Fruit fly (Drosophila melanogaster): Measurements from ENCODE around the gene OdsH.

The OdsH gene

DNA sequence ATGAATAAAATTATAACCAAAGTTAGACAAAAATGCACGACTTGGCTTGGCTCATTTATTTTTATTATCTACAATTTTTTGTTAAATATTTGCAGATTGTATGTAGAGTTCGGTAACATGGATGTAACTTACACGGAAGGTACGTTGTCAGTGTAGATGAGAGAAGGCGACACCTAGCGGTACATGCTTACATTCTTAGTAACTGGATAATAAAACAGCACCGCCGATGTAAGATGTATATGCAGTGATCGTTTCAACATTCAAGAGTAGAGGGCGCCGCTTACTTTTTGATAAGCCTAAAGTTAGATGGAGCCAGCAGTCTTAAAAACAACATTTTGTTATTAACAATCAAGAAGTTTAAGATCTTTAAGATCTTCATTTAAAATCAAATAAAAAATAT lies 39.2 kb upstream of the OdsH start (continued):
- TF ChIP-seq fu2 (GFP tag; optimal IDR thresholded peaks at IDR 0.05) (peak; percentile 15), CG15011 (GFP tag; optimal IDR thresholded peaks at IDR 0.05) (no peak), CG42726 (GFP tag; IDR thresholded peaks at IDR 0.05; ENCODE audit: partially characterized antibody) (peak; percentile 81), Lhr (GFP tag; optimal IDR thresholded peaks at IDR 0.05) (peak; percentile 75), CG9437 (GFP tag; optimal IDR thresholded peaks at IDR 0.05) (no peak), CG6854 (GFP tag; optimal IDR thresholded peaks at IDR 0.05) (no peak), tgo (GFP tag; IDR thresholded peaks at IDR 0.05) (0 out of 3 replicates have a peak, but pooled peaks have one; percentile 35), dpn (GFP tag; optimal IDR thresholded peaks at IDR 0.05) (peak; percentile 59 to 64), tio (GFP tag; optimal IDR thresholded peaks at IDR 0.05) (no peak), CG17359 (tag; optimal IDR thresholded peaks at IDR 0.05) (peak; percentile 56), CG11093 (GFP tag; IDR thresholded peaks at IDR 0.05) (no peak)

DNA sequence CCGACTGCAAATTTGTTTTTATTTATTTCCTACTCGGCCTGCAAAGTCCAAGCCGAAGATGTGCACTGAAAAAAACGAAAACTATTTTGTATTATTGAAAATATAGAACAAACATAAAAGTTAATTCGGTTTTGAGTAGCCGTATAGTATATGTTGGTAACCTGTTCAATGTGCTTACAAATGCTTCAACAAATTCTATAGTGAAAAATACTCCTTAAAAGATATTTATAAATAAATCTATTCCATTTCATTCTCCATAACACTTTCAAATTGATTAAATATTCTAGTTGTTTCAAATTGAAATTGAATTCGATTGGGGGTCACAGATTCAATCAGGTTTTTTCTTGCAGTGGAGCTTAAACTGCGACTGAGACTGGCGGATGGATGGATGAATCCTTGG lies 35.7 kb upstream of the OdsH start:
- TF ChIP-seq CG2120 (GFP tag; optimal IDR thresholded peaks at IDR 0.05) = no peak
- TF ChIP-seq sens (GFP tag) = peak; percentile 49
- TF ChIP-seq NC2α (GFP tag; optimal IDR thresholded peaks at IDR 0.05) = no peak
- TF ChIP-seq Elba2 (GFP tag; optimal IDR thresholded peaks at IDR 0.05) = no peak
- TF ChIP-seq gem (tag; optimal IDR thresholded peaks at IDR 0.05) = peak; percentile 0
- no peak for TF ChIP-seq CHES-1-like (GFP tag; optimal IDR thresholded peaks at IDR 0.05)
- TF ChIP-seq hth (optimal IDR thresholded peaks at IDR 0.05) = no peak

DNA sequence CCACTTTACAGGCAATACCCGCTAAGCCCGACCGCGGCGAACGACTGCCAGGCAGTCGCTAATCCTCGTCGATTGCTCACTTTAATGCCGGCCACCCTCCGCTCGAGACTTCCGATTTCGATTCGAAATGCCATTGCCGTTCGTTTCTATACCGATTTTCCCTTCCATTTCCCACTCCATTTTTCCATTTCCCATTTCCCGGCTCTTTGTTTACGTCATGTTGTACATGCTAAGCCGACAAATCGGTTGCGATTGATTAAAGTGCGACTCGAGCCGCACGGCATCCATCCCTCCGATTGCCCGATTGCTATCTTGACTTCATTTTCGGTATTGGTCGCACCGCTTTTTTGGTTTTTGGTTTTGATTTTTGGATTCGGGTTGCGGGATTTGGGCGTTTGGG lies 34.0 kb upstream of the OdsH start:
- TF ChIP-seq tap (tag; optimal IDR thresholded peaks at IDR 0.05) (no peak), Nf-YB (GFP tag; optimal IDR thresholded peaks at IDR 0.05) (peak; percentile 55), Hey (tag; optimal IDR thresholded peaks at IDR 0.05) (peak; percentile 29), grn (GFP tag; optimal IDR thresholded peaks at IDR 0.05) (peak; percentile 10), oc (tag; optimal IDR thresholded peaks at IDR 0.05) (peak; percentile 52), CG9609 (GFP tag; optimal IDR thresholded peaks at IDR 0.05) (no peak), grau (tag; optimal IDR thresholded peaks at IDR 0.05) (peak; percentile 50), toy (GFP tag; IDR thresholded peaks at IDR 0.05) (no peak), lbe (GFP tag; optimal IDR thresholded peaks at IDR 0.05) (no peak), esg (GFP tag; conservative IDR thresholded peaks at IDR 0.05) (no peak), CG11560 (tag; IDR thresholded peaks at IDR 0.05) (no peak), pros (GFP tag; optimal IDR thresholded peaks at IDR 0.05) (peak; percentile 64), pfk (GFP tag; optimal IDR thresholded peaks at IDR 0.05) (peak; percentile 26), tll (GFP tag; optimal IDR thresholded peaks at IDR 0.05) (peak in 1 of 2 experiments; percentile 27)

DNA sequence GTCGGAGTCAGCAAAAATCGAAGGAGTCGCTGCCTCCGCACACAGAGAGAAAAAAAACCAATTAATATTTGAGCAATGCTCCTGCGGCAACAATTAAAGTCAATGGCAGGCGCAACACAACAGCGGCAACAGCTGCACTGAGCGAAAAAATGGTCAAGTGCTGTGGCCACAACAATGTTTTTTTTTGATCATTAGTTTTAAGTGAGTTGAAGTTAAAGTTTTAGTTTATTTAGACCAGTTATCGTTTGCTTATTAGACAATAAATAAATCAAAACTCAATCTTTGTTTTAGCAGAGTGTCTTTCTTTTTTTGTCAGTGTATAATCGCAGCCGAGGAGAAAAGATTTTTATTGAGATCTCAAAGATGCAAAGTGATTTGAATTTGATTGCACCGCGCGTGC lies 30.3 kb upstream of the OdsH start:
- TF ChIP-seq sens (GFP tag) = peak; percentile 70
- TF ChIP-seq seq (GFP tag; IDR thresholded peaks at IDR 0.05) = no peak
- peak; percentile 89 for TF ChIP-seq Ets65A (GFP tag)
- TF ChIP-seq CG2712 (tag; optimal IDR thresholded peaks at IDR 0.05) = no peak
- no peak for TF ChIP-seq mirr (GFP tag; optimal IDR thresholded peaks at IDR 0.05)
- TF ChIP-seq CG10979 (tag; optimal IDR thresholded peaks at IDR 0.05) = peak; percentile 14
- TF ChIP-seq E2f1 (GFP tag; IDR thresholded peaks at IDR 0.05) = no peak
- peak in 1 of 3 experiments; percentile 1 for TF ChIP-seq lola (GFP tag; optimal IDR thresholded peaks at IDR 0.05)
- TF ChIP-seq CG17385 (GFP tag; optimal IDR thresholded peaks at IDR 0.05) = no peak
- no peak for TF ChIP-seq prd (optimal IDR thresholded peaks at IDR 0.05)
- TF ChIP-seq prd (GFP tag; IDR thresholded peaks at IDR 0.05) = peak; percentile 62
- peak; percentile 21 for TF ChIP-seq gem (tag; optimal IDR thresholded peaks at IDR 0.05)
- TF ChIP-seq CG16779 (GFP tag; IDR thresholded peaks at IDR 0.05) = no peak
- no peak for TF ChIP-seq CG1024 (GFP tag; IDR thresholded peaks at IDR 0.05)
- TF ChIP-seq zfh1 (GFP tag; IDR thresholded peaks at IDR 0.05) = 0 out of 3 replicates have a peak, but pooled peaks have one; percentile 21
- TF ChIP-seq Sry-β (GFP tag; optimal IDR thresholded peaks at IDR 0.05) = no peak
- no peak for TF ChIP-seq CG9932 (GFP tag; IDR thresholded peaks at IDR 0.05)
- TF ChIP-seq her (GFP tag; optimal IDR thresholded peaks at IDR 0.05) = no peak
- TF ChIP-seq Fer2 (tag; optimal IDR thresholded peaks at IDR 0.05) = no peak
